Fruit fly (Drosophila melanogaster) whole organism: Measurements from ENCODE around the gene mRpS35.

Experiments used
- CG8478 ChIP-seq: fragments of >200 bp; optimal IDR thresholded peaks from 2 replicates; lab custom pipeline; 2018; ENCODE audit warnings: inconsistent platforms
- Dll ChIP-seq: fragments of >200 bp; optimal IDR thresholded peaks from 2 replicates; lab custom pipeline; 2017
- EcR ChIP-seq, 2 experiments: fragments of >200 bp; optimal IDR thresholded peaks; 2 replicates each; lab custom pipeline; 2017; ENCODE audit warnings: missing biosample characterization in 2 of 2, missing genetic modification characterization in 2 of 2, missing genetic modification reagents in 2 of 2
- pan ChIP-seq: fragments of >200 bp; optimal IDR thresholded peaks from 2 replicates; lab custom pipeline; 2017
- psq ChIP-seq: fragments of >200 bp; optimal IDR thresholded peaks from 2 replicates; lab custom pipeline; 2017
- usp ChIP-seq: fragments of >200 bp; optimal IDR thresholded peaks from 2 replicates; lab custom pipeline; 2017; ENCODE audit warnings: missing biosample characterization, missing genetic modification characterization, mixed read lengths

Gene mRpS35

dm6 chr3L:2799110-2799618, 18.5 kb downstream of the mRpS35 start:
- TF ChIP-seq psq (lab: Kevin White, UChicago) (no peak), Dll (lab: Kevin White, UChicago) (no peak), pan (no peak), usp (GFP tag; lab: Kevin White, UChicago) (no peak), EcR (GFP tag; optimal IDR thresholded peaks at IDR 0.05; lab: Kevin White, UChicago) (no peak), CG8478 (lab: Kevin White, UChicago) (no peak)

DNA sequence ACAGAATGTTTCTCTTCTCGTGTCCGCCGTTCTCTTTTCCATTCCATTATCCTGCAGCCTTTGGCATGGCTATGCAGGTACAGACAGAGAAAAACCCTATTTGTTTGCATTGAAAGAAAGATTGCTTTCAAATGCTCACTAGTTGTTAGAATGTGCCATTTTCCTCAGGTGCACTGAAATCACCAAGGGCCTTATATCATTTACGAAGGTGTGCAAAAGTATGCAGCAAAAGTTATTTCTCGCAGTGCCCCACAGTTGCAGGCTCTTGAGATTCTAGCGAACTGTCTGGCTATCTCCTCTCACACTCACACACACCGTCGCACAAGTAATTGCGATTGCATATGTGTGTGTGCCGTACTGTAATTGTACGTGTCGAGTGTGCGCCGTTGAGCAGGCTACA, 19.6 kb downstream of the mRpS35 start:
- no peak for TF ChIP-seq EcR (GFP tag; optimal IDR thresholded peaks at IDR 0.05; lab: Kevin White, UChicago)
- no peak for TF ChIP-seq usp (GFP tag; lab: Kevin White, UChicago)
- no peak for TF ChIP-seq pan
- TF ChIP-seq psq (lab: Kevin White, UChicago), result no peak
- no peak for TF ChIP-seq CG8478 (lab: Kevin White, UChicago)
- no peak for TF ChIP-seq Dll (lab: Kevin White, UChicago)

DNA sequence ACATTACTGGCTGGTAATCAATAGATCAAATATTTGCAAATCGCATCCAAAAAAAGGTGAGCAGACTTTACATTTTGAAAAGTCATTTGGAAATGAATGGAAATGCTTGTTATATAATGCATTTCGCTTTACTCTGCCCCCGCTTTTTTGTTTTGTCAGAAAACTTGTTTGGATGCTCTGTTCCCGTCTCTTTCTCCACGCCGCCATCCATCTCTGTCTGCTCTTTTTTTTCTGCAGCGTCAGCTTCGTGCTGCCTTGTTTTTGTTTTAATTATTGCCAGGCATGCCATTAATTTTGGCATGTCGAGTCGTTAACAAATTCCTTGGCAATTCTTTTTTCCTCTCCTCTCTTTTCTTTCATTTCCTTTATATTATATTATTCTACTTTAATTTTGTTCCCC, 20.7 kb downstream of the mRpS35 start:
- TF ChIP-seq psq (lab: Kevin White, UChicago) (no peak), usp (GFP tag; lab: Kevin White, UChicago) (no peak), pan (no peak), CG8478 (lab: Kevin White, UChicago) (no peak), EcR (GFP tag; optimal IDR thresholded peaks at IDR 0.05; lab: Kevin White, UChicago) (no peak), Dll (lab: Kevin White, UChicago) (no peak)

- TF ChIP-seq EcR (GFP tag; optimal IDR thresholded peaks at IDR 0.05; lab: Kevin White, UChicago), result no peak
- no peak for TF ChIP-seq usp (GFP tag; lab: Kevin White, UChicago)
- no peak for TF ChIP-seq Dll (lab: Kevin White, UChicago)
- no peak for TF ChIP-seq CG8478 (lab: Kevin White, UChicago)
- TF ChIP-seq pan, result no peak
- no peak for TF ChIP-seq psq (lab: Kevin White, UChicago)
Observed at dm6 chr3L:2802085-2802484, 21.4 kb downstream of the mRpS35 start.

DNA sequence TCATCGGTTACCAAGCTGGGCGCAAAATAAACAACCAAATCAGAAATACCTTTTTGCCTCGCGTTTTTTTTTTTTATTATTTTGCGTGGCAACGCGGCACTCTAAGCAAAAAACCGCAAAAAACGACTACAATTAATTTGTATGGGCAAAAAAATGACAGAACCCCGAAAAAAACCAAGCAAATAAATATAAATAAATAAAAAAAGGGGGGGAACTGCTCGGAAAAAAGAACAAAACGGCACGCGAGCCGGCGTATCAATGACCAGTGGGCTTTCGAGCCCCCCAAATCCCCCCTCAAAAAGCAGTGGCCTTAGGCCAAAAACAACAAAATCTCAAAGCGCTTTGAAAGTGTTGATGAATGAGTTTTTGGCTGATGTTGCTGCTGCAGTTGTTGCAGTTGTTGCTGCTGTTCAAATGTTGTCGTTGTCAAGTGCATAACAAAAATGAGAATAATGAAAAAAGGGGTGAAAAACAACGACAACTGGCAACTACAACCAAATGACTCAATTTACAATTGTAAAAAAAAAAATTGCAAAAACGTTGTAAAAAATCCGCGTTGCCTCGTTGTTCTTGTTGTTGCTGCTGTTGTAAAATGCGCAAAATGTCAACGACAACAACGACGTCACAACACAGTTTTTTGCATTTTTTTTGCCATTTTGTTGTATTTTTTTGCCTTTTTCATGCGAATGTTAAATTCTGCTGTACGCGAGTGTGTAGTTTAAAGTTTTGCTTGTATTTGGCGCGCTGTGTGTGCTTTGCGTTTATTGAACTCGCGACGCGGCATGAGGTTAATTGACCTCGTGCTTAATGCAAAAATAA, 24.6 kb downstream of the mRpS35 start:
- TF ChIP-seq pan (no peak), CG8478 (lab: Kevin White, UChicago) (no peak), EcR (GFP tag; optimal IDR thresholded peaks at IDR 0.05; lab: Kevin White, UChicago) (peak; percentile 57 to 67), Dll (lab: Kevin White, UChicago) (no peak)

- TF ChIP-seq pan, result peak; percentile 88
- TF ChIP-seq CG8478 (lab: Kevin White, UChicago), result no peak
- no peak for TF ChIP-seq psq (lab: Kevin White, UChicago)
Observed at dm6 chr3L:2805956-2806527, 25.3 kb downstream of the mRpS35 start.

- TF ChIP-seq usp (GFP tag; lab: Kevin White, UChicago) (no peak), Dll (lab: Kevin White, UChicago) (no peak), CG8478 (lab: Kevin White, UChicago) (no peak), psq (lab: Kevin White, UChicago) (no peak), pan (no peak), EcR (GFP tag; optimal IDR thresholded peaks at IDR 0.05; lab: Kevin White, UChicago) (no peak)
Observed at dm6 chr3L:2807376-2807775, 26.7 kb downstream of the mRpS35 start.

dm6 chr3L:2808278-2808892, 27.7 kb downstream of the mRpS35 start:
- TF ChIP-seq pan, result no peak
- TF ChIP-seq CG8478 (lab: Kevin White, UChicago), result no peak
- TF ChIP-seq Dll (lab: Kevin White, UChicago), result no peak
- no peak for TF ChIP-seq usp (GFP tag; lab: Kevin White, UChicago)
- no peak for TF ChIP-seq EcR (GFP tag; optimal IDR thresholded peaks at IDR 0.05; lab: Kevin White, UChicago)
- TF ChIP-seq psq (lab: Kevin White, UChicago), result no peak

DNA sequence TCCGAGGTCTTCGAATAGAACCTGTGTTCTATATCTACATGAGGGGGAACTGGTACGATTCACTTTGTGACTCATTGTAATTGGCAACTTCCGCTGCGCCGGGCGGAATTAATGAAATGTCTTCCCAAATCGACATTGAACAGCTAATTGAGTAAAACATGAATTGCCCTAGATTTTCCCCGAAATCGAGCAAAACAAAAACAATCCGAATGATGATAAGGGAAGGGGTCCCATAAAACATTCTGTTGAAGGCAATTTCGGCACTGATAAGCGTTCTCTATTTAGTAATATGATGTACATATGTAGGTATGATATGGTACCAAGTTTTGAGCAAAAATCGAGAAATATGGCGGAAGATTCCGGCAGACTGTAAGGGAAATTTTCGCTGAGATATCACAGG, 29.1 kb downstream of the mRpS35 start:
- TF ChIP-seq CG8478 (lab: Kevin White, UChicago), result no peak
- no peak for TF ChIP-seq pan
- no peak for TF ChIP-seq psq (lab: Kevin White, UChicago)
- no peak for TF ChIP-seq usp (GFP tag; lab: Kevin White, UChicago)
- no peak for TF ChIP-seq EcR (GFP tag; optimal IDR thresholded peaks at IDR 0.05; lab: Kevin White, UChicago)
- no peak for TF ChIP-seq Dll (lab: Kevin White, UChicago)

dm6 chr3L:2816655-2817054, 36.0 kb downstream of the mRpS35 start:
- TF ChIP-seq psq (lab: Kevin White, UChicago) (no peak), Dll (lab: Kevin White, UChicago) (no peak), CG8478 (lab: Kevin White, UChicago) (no peak), usp (GFP tag; lab: Kevin White, UChicago) (no peak), pan (no peak), EcR (GFP tag; optimal IDR thresholded peaks at IDR 0.05; lab: Kevin White, UChicago) (no peak)

dm6 chr3L:2817872-2818271, 37.2 kb downstream of the mRpS35 start:
- TF ChIP-seq Dll (lab: Kevin White, UChicago) (no peak), EcR (GFP tag; optimal IDR thresholded peaks at IDR 0.05; lab: Kevin White, UChicago) (no peak), usp (GFP tag; lab: Kevin White, UChicago) (no peak), pan (no peak), psq (lab: Kevin White, UChicago) (no peak), CG8478 (lab: Kevin White, UChicago) (no peak)
